Worm (Caenorhabditis elegans) whole organism, midembryonic: ENCODE measurements around the gene ape-1.

Experiments
- cog-1 ChIP-seq: sonication (generic microtip); optimal IDR thresholded peaks from 2 replicates; lab custom pipeline; 2016; ENCODE audit warnings: missing genetic modification characterization, missing compliant biosample characterization
- flt-1 ChIP-seq: fragments of 200-800 bp; sonication (Bioruptor generic); IDR thresholded peaks from 2 replicates; pipeline ENCODE4 v1.3.6; 2022; ENCODE audit warnings: missing genetic modification characterization, missing compliant biosample characterization
- klf-2 ChIP-seq: fragments of 200-800 bp; sonication (Bioruptor generic); conservative IDR thresholded peaks from 2 replicates; pipeline ENCODE4 v1.3.6; 2022; ENCODE audit warnings: missing genetic modification reagents, missing genetic modification characterization, missing compliant biosample characterization
- med-1 ChIP-seq: sonication (generic microtip); optimal IDR thresholded peaks from 2 replicates; lab custom pipeline; 2017; ENCODE audit warnings: missing genetic modification characterization, mild to moderate bottlenecking, missing compliant biosample characterization, antibody characterized with exemption, missing genetic modification reagents; ENCODE audit not compliant: insufficient read depth
- tab-1 ChIP-seq: fragments of 200-800 bp; sonication (Bioruptor generic); IDR thresholded peaks from 2 replicates; pipeline ENCODE4 v1.3.6; 2022; ENCODE audit warnings: missing genetic modification characterization, missing compliant biosample characterization
- ztf-29 ChIP-seq: fragments of 200-800 bp; sonication (Bioruptor generic); IDR thresholded peaks from 2 replicates; pipeline ENCODE4 v1.3.6; 2022; ENCODE audit warnings: missing genetic modification reagents, missing genetic modification characterization, missing compliant biosample characterization

DNA sequence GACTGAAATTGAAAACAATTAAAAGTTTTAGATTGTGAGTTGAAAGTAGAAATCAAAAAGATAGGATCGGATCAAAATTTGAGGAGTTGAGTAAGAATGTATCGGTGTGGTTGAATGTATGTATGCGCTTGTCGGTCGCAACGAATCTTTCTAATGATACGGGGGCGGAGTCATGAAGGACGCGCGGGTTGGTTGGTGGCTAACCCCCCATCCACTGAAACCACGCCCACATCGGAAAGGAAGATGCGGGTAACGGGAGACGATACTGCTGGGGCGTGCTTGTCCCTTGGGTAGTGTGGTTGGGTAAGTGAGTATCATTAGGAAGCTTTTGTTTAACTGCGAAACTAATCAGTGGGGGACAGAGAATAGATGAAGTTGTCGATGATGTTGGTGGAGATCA is 29.7 kb downstream of the ape-1 start, which contains the start of gene ceh-32:
- TF ChIP-seq cog-1 (no peak), flt-1 (GFP tag; lab: Robert Waterston, UW) (no peak), ztf-29 (GFP tag; lab: Robert Waterston, UW) (no peak), tab-1 (GFP tag; lab: Robert Waterston, UW) (0 out of 2 replicates have a peak, but pooled peaks have one; percentile 13), med-1 (GFP tag; lab: Kevin White, UChicago) (no peak), klf-2 (GFP tag; lab: Robert Waterston, UW) (no peak)
